Worm (Caenorhabditis elegans) whole organism, mixed stage, embryonic: Measurements from ENCODE around the gene asp-7.

Experiments used
- ces-1 ChIP-seq: fragments of 150-350 bp; optimal IDR thresholded peaks from 2 replicates; lab custom pipeline; 2014; ENCODE audit warnings: missing biosample characterization, missing genetic modification reagents, missing genetic modification characterization
- lin-13 ChIP-seq: fragments of 150-350 bp; optimal IDR thresholded peaks from 2 replicates; lab custom pipeline; 2014; ENCODE audit warnings: missing biosample characterization, missing genetic modification characterization
- lin-32 ChIP-seq: fragments of 200-800 bp; sonication (Bioruptor generic); optimal IDR thresholded peaks from 2 replicates; lab custom pipeline; 2018; ENCODE audit warnings: mild to moderate bottlenecking, missing genetic modification characterization, missing compliant biosample characterization
- nhr-2 ChIP-seq: fragments of 150-350 bp; optimal IDR thresholded peaks from 2 replicates; lab custom pipeline; 2014; ENCODE audit warnings: missing biosample characterization, missing genetic modification characterization
- nhr-28 ChIP-seq: fragments of 150-350 bp; optimal IDR thresholded peaks from 2 replicates; lab custom pipeline; 2014; ENCODE audit warnings: missing biosample characterization, missing genetic modification characterization
- unc-39 ChIP-seq: fragments of 150-350 bp; optimal IDR thresholded peaks from 2 replicates; lab custom pipeline; 2014; ENCODE audit warnings: missing biosample characterization, missing genetic modification characterization
- ztf-11 ChIP-seq: fragments of 150-350 bp; optimal IDR thresholded peaks from 2 replicates; lab custom pipeline; 2014; ENCODE audit warnings: missing biosample characterization, missing genetic modification characterization

DNA sequence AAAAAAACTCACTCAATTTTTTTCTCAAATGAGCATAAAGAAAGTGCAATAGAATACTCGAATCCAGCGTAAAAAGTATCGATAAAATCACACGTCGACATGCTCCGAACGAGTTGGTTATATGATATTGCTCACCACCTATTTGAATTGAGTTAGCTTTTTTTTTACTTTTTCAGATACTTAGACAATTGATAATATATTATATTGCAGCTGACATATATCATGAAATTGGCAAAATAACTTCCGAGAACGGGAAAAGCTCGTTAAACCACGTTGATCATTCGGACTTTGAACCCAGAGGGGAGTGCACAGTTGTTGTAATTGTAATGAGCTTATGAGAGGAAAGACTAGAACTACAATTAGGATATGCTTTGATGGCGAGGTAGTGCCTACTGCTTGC, 17.6 kb upstream of the asp-7 start, which contains the start of gene srw-136:
- TF ChIP-seq unc-39 (no peak), nhr-28 (tag; lab: Kevin White, UChicago) (no peak), lin-13 (tag; lab: Kevin White, UChicago) (no peak), ces-1 (no peak), lin-32 (GFP tag; lab: Kevin White, UChicago) (no peak), ztf-11 (tag; lab: Kevin White, UChicago) (no peak), nhr-2 (tag; lab: Kevin White, UChicago) (no peak)
